Fruit fly (Drosophila melanogaster) whole organism, wandering third instar larva: ENCODE measurements around the gene CG12017.

Experiments
- CG32264 ChIP-seq: fragments of 200-800 bp; sonication (Bioruptor generic); optimal IDR thresholded peaks from 2 replicates; lab custom pipeline; 2016; ENCODE audit warnings: missing biosample characterization, missing genetic modification characterization
- CG9705 ChIP-seq: fragments of 200-800 bp; sonication (Bioruptor generic); optimal IDR thresholded peaks from 2 replicates; lab custom pipeline; 2018; ENCODE audit warnings: missing biosample characterization, mild to moderate bottlenecking, missing genetic modification characterization
- Dfd ChIP-seq: fragments of >200 bp; optimal IDR thresholded peaks from 2 replicates; lab custom pipeline; 2017; ENCODE audit warnings: missing biosample characterization, missing genetic modification characterization
- HLH106 ChIP-seq: fragments of 200-800 bp; optimal IDR thresholded peaks from 3 replicates; lab custom pipeline; 2019; ENCODE audit warnings: missing biosample characterization, mild to moderate bottlenecking, missing genetic modification characterization, moderate library complexity
- N ChIP-seq: fragments of >200 bp; optimal IDR thresholded peaks from 2 replicates; lab custom pipeline; 2018; ENCODE audit warnings: missing biosample characterization, missing external identifiers, missing genetic modification characterization
- brk ChIP-seq: fragments of 200-800 bp; sonication (Bioruptor generic); optimal IDR thresholded peaks from 2 replicates; lab custom pipeline; 2016; ENCODE audit warnings: missing biosample characterization, mild to moderate bottlenecking, missing genetic modification characterization
- pan ChIP-seq: fragments of >200 bp; optimal IDR thresholded peaks from 2 replicates; lab custom pipeline; 2017
- rgr ChIP-seq: fragments of 200-800 bp; sonication (Bioruptor generic); optimal IDR thresholded peaks from 3 replicates; lab custom pipeline; 2016; ENCODE audit warnings: missing biosample characterization, mild to moderate bottlenecking, missing genetic modification characterization
- woc ChIP-seq: sonication (Bioruptor generic); optimal IDR thresholded peaks from 2 replicates; lab custom pipeline; 2016; ENCODE audit warnings: missing biosample characterization, mild to moderate bottlenecking, missing genetic modification characterization

DNA sequence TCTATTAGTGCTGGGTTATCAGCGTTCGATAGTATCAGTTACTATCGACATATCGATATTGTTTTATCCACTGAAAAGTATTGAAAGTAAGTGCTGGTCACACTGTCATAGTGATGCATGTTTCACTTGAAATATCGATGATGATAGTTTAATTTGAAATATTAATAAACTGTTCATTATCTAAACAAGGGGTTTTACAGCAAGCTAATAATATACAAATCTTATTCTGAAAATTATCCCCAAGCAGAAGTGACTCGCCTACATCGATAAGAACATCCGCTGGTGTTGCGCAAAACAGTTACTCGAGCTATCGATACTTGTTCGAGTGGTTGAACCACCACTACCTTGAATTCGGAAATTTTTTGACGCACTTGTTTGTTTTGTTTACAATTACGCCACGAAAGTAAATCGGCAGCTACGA is 39.2 kb downstream of the CG12017 start, which contains the start of the genes PIG-C, CG12016 and Dpm2:
- TF ChIP-seq N (GFP tag; lab: Kevin White, UChicago) (no peak), pan (lab: Kevin White, UChicago) (no peak), Dfd (no peak), CG32264 (GFP tag; lab: Kevin White, UChicago) (peak; percentile 53), CG9705 (GFP tag; lab: Kevin White, UChicago) (peak; percentile 64), HLH106 (tag; lab: Kevin White, UChicago) (peak; percentile 77), woc (GFP tag; lab: Kevin White, UChicago) (peak; percentile 94), brk (GFP tag; lab: Kevin White, UChicago) (no peak), rgr (peak; percentile 77)
